Worm (Caenorhabditis elegans): ENCODE results near the gene sto-5.

- no peak for TF ChIP-seq duxl-1 (tag; optimal IDR thresholded peaks at IDR 0.05; ENCODE audit: poor library complexity)
- TF ChIP-seq daf-8 (GFP tag; IDR thresholded peaks at IDR 0.05): no peak
Measured at ce11 chrX:16872446-16872962, 47.2 kb upstream of the sto-5 start, which contains the start of gene T20F7.1.

Measured in whole organism, L4 larva.